Worm (Caenorhabditis elegans): Measurements from ENCODE around the gene Y111B2A.21.

DNA sequence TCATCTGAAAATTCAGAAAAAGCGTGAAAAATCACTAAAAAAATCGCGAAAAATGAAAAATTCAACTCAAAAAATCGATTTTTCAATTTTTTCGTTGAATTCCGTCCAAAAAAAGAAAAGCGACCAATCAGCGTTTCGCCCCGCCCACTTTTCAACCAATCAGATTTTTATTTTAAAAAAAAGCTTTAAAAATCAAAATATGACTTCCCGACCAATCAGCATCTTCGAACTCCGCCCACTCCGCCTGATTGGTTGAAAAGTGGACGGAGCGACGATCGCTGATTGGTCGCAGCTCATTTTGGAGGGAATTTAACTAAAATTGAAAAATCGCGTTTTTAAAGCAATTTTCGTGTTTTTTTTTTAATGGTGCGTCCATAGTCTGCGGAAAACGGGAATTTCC, 43.8 kb upstream of the Y111B2A.21 start:
- TF ChIP-seq aha-1 (tag; optimal IDR thresholded peaks at IDR 0.05) (no peak), elt-2 (tag; optimal IDR thresholded peaks at IDR 0.05) (no peak), sup-37 (GFP tag; optimal IDR thresholded peaks at IDR 0.05) (no peak)
